Worm (Caenorhabditis elegans) whole organism, young adult: ENCODE results near the gene cyp-31A2.

Experiments
- C06A6.2 ChIP-seq: fragments of 200-800 bp; sonication (Bioruptor generic); conservative IDR thresholded peaks from 2 replicates; pipeline ENCODE4 v1.3.6; 2022; ENCODE audit warnings: missing genetic modification characterization, missing compliant biosample characterization
- F10E7.11 ChIP-seq: sonication (generic microtip); optimal IDR thresholded peaks from 2 replicates; lab custom pipeline; 2017; ENCODE audit warnings: mild to moderate bottlenecking, missing genetic modification characterization, moderate library complexity, missing compliant biosample characterization
- F23B12.7 ChIP-seq: sonication (generic microtip); optimal IDR thresholded peaks from 2 replicates; lab custom pipeline; 2017; ENCODE audit warnings: missing genetic modification characterization, mild to moderate bottlenecking, missing compliant biosample characterization, antibody characterized with exemption, moderate library complexity; ENCODE audit not compliant: insufficient read depth
- nhr-90 ChIP-seq: sonication (generic microtip); optimal IDR thresholded peaks from 2 replicates; lab custom pipeline; 2016; ENCODE audit warnings: missing genotype, mild to moderate bottlenecking, missing genetic modification characterization, missing compliant biosample characterization
- snpc-4 ChIP-seq, 5 experiments: fragments of 150-350 bp in 1 of 5; sonication (generic microtip) in 4 of 5; optimal IDR thresholded peaks; 2 replicates each; lab custom pipeline; 2014 to 2018; ENCODE audit warnings: missing genetic modification characterization in 5 of 5, missing biosample characterization in 3 of 5, antibody characterized with exemption in 2 of 5, mild to moderate bottlenecking in 2 of 5, missing compliant biosample characterization in 2 of 5, missing genotype in 2 of 5, moderate library complexity in 2 of 5, missing genetic modification reagents in 1 of 5
- zfh-2 ChIP-seq: fragments of 200-800 bp; sonication (Bioruptor generic); conservative IDR thresholded peaks from 2 replicates; pipeline ENCODE4 v1.3.6; 2022; ENCODE audit warnings: missing genetic modification reagents, missing genetic modification characterization, missing compliant biosample characterization

DNA sequence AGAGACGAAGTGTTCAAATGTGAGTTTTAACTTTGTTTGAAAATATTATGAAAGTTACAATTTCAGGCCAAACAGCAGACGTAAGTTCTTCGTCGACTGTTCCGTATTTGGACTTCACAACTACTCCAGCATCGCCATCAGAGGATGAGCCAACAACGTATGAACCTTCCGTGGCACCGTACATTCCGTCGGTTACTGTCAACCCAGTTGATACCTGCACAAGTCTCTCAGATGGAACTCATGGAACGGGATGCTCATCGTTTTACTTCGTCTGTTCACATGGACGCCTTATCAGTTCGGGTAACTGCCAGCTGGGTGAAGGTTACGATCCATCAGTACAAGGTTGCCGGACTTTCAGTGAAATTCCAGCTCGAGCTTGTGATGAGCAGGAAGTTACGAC, 28.0 kb upstream of the cyp-31A2 start:
- TF ChIP-seq nhr-90: no peak
- TF ChIP-seq zfh-2: no peak
- no peak for TF ChIP-seq F23B12.7 (tag; lab: Kevin White, UChicago)
- TF ChIP-seq snpc-4 (GFP tag; optimal IDR thresholded peaks at IDR 0.05; lab: Kevin White, UChicago): no peak
- no peak for TF ChIP-seq snpc-4 (tag; optimal IDR thresholded peaks at IDR 0.05; lab: Kevin White, UChicago)
- TF ChIP-seq F10E7.11 (tag; lab: Kevin White, UChicago): no peak
- no peak for TF ChIP-seq C06A6.2 (GFP tag; lab: Robert Waterston, UW)
